Worm (Caenorhabditis elegans) whole organism, young adult: Measurements from ENCODE around the gene Y73C8C.10.

ENCODE experiments used
- B0261.1 ChIP-seq: sonication (generic microtip); optimal IDR thresholded peaks from 2 replicates; lab custom pipeline; 2016; ENCODE audit warnings: mild to moderate bottlenecking, missing genetic modification characterization, moderate library complexity, missing compliant biosample characterization
- D2030.7 ChIP-seq: fragments of 200-800 bp; sonication (Bioruptor generic); IDR thresholded peaks from 2 replicates; pipeline ENCODE4 v1.3.6; 2022; ENCODE audit warnings: missing genetic modification reagents, missing genetic modification characterization, missing compliant biosample characterization
- F57C9.4 ChIP-seq: sonication (generic microtip); optimal IDR thresholded peaks from 2 replicates; lab custom pipeline; 2017; ENCODE audit warnings: mild to moderate bottlenecking, missing genetic modification characterization, missing compliant biosample characterization
- K11D2.4 ChIP-seq: fragments of 200-800 bp; sonication (Bioruptor generic); IDR thresholded peaks from 2 replicates; pipeline ENCODE4 v1.3.6; 2022; ENCODE audit warnings: missing genetic modification reagents, missing genetic modification characterization, missing compliant biosample characterization
- K12H6.12 ChIP-seq: fragments of 200-800 bp; sonication (Bioruptor generic); optimal IDR thresholded peaks from 2 replicates; lab custom pipeline; 2018; ENCODE audit warnings: mild to moderate bottlenecking, missing genetic modification characterization, missing compliant biosample characterization
- T26A5.8 ChIP-seq: sonication (generic microtip); optimal IDR thresholded peaks from 2 replicates; lab custom pipeline; 2016; ENCODE audit warnings: missing genetic modification characterization, missing compliant biosample characterization
- akir-1 ChIP-seq: fragments of 200-800 bp; sonication (Bioruptor generic); optimal IDR thresholded peaks from 2 replicates; lab custom pipeline; 2018; ENCODE audit warnings: mild to moderate bottlenecking, missing genetic modification characterization, moderate library complexity, missing compliant biosample characterization
- aptf-2 ChIP-seq: fragments of 200-800 bp; sonication (Bioruptor generic); conservative IDR thresholded peaks from 2 replicates; pipeline ENCODE4 v1.3.6; 2022; ENCODE audit warnings: missing genetic modification reagents, missing genetic modification characterization, missing compliant biosample characterization
- ccch-3 ChIP-seq: fragments of 200-800 bp; sonication (Bioruptor generic); optimal IDR thresholded peaks from 2 replicates; lab custom pipeline; 2018; ENCODE audit warnings: mild to moderate bottlenecking, missing genetic modification characterization, missing compliant biosample characterization
- ceh-100 ChIP-seq: fragments of 200-800 bp; sonication (Bioruptor generic); IDR thresholded peaks from 2 replicates; pipeline ENCODE4 v1.3.6; 2022; ENCODE audit warnings: missing genetic modification reagents, missing genetic modification characterization, missing compliant biosample characterization
- chd-7 ChIP-seq: sonication (generic microtip); optimal IDR thresholded peaks from 2 replicates; lab custom pipeline; 2016; ENCODE audit warnings: mild to moderate bottlenecking, missing genetic modification characterization, moderate library complexity, missing compliant biosample characterization
- dpff-1 ChIP-seq: sonication (generic microtip); optimal IDR thresholded peaks from 2 replicates; lab custom pipeline; 2017; ENCODE audit warnings: mild to moderate bottlenecking, missing genetic modification characterization, missing compliant biosample characterization
- efl-1 ChIP-seq: fragments of 150-350 bp; optimal IDR thresholded peaks from 2 replicates; lab custom pipeline; 2014; ENCODE audit warnings: missing biosample characterization, missing genetic modification reagents, missing genetic modification characterization
- fkh-3 ChIP-seq: sonication (generic microtip); optimal IDR thresholded peaks from 2 replicates; lab custom pipeline; 2016; ENCODE audit warnings: mild to moderate bottlenecking, missing genetic modification characterization, missing compliant biosample characterization
- hlh-12 ChIP-seq: sonication (generic microtip); optimal IDR thresholded peaks from 2 replicates; lab custom pipeline; 2016; ENCODE audit warnings: missing genetic modification characterization, missing compliant biosample characterization
- lag-1 ChIP-seq: fragments of 200-800 bp; sonication (Bioruptor generic); IDR thresholded peaks from 2 replicates; pipeline ENCODE4 v1.3.6; 2022; ENCODE audit warnings: missing genetic modification reagents, missing genetic modification characterization, missing compliant biosample characterization
- lin-26 ChIP-seq: fragments of 200-800 bp; sonication (Bioruptor generic); IDR thresholded peaks from 2 replicates; pipeline ENCODE4 v1.3.6; 2022; ENCODE audit warnings: missing genetic modification reagents, missing genetic modification characterization, missing compliant biosample characterization
- lin-54 ChIP-seq: fragments of 200-800 bp; sonication (Bioruptor generic); optimal IDR thresholded peaks from 2 replicates; lab custom pipeline; 2018; ENCODE audit warnings: mild to moderate bottlenecking, missing genetic modification characterization, missing compliant biosample characterization
- lsy-27 ChIP-seq: sonication (generic microtip); optimal IDR thresholded peaks from 2 replicates; lab custom pipeline; 2017; ENCODE audit warnings: missing genetic modification characterization, mild to moderate bottlenecking, missing compliant biosample characterization, antibody characterized with exemption, missing genotype, borderline replicate concordance; ENCODE audit not compliant: insufficient read depth
- madf-10 ChIP-seq: sonication (generic microtip); optimal IDR thresholded peaks from 2 replicates; lab custom pipeline; 2016; ENCODE audit warnings: mild to moderate bottlenecking, missing genetic modification characterization, missing compliant biosample characterization
- madf-8 ChIP-seq: fragments of 200-800 bp; sonication (Bioruptor generic); conservative IDR thresholded peaks from 2 replicates; pipeline ENCODE4 v1.3.6; 2022; ENCODE audit warnings: missing genetic modification reagents, missing genetic modification characterization, missing compliant biosample characterization
- mel-28 ChIP-seq: sonication (generic microtip); optimal IDR thresholded peaks from 2 replicates; lab custom pipeline; 2016; ENCODE audit warnings: borderline replicate concordance, mild to moderate bottlenecking, missing genetic modification characterization, missing compliant biosample characterization
- mes-4 ChIP-seq: sonication (generic microtip); optimal IDR thresholded peaks from 2 replicates; lab custom pipeline; 2016; ENCODE audit warnings: missing genotype, missing genetic modification characterization, missing compliant biosample characterization
- nfya-1 ChIP-seq: sonication (generic microtip); optimal IDR thresholded peaks from 2 replicates; lab custom pipeline; 2017; ENCODE audit warnings: antibody characterized with exemption, missing compliant biosample characterization, missing genetic modification characterization, borderline replicate concordance; ENCODE audit not compliant: insufficient read depth
- nfya-2 ChIP-seq: fragments of 200-800 bp; sonication (Bioruptor generic); IDR thresholded peaks from 2 replicates; pipeline ENCODE4 v1.3.6; 2022; ENCODE audit warnings: missing genetic modification reagents, missing genetic modification characterization, missing compliant biosample characterization
- nhr-179 ChIP-seq: sonication (generic microtip); optimal IDR thresholded peaks from 2 replicates; lab custom pipeline; 2016; ENCODE audit warnings: mild to moderate bottlenecking, missing genetic modification characterization, missing compliant biosample characterization
- pha-4 ChIP-seq: fragments of 150-350 bp; sonication (generic microtip); optimal IDR thresholded peaks from 2 replicates; lab custom pipeline; 2014; ENCODE audit warnings: missing biosample characterization, missing genetic modification reagents, missing genetic modification characterization
- rec-8 ChIP-seq, 2 experiments: sonication (generic microtip); optimal IDR thresholded peaks; 2 replicates each; lab custom pipeline; 2016; ENCODE audit warnings: mild to moderate bottlenecking in 2 of 2, missing genetic modification characterization in 2 of 2, missing genetic modification reagents in 2 of 2, missing genotype in 2 of 2, missing biosample characterization in 1 of 2, missing compliant biosample characterization in 1 of 2, moderate library complexity in 1 of 2
- rpc-1 ChIP-seq, 2 experiments: fragments of 150-350 bp in 1 of 2; sonication (generic microtip) in 1 of 2; optimal IDR thresholded peaks; 2 replicates each; lab custom pipeline; 2014 to 2018; ENCODE audit warnings: missing biosample characterization in 1 of 2, missing genetic modification characterization in 1 of 2, missing genetic modification reagents in 1 of 2, missing genotype in 1 of 2
- snpc-4 ChIP-seq, 5 experiments: fragments of 150-350 bp in 1 of 5; sonication (generic microtip) in 4 of 5; optimal IDR thresholded peaks; 2 replicates each; lab custom pipeline; 2014 to 2018; ENCODE audit warnings: missing genetic modification characterization in 5 of 5, missing biosample characterization in 3 of 5, antibody characterized with exemption in 2 of 5, mild to moderate bottlenecking in 2 of 5, missing compliant biosample characterization in 2 of 5, missing genotype in 2 of 5, moderate library complexity in 2 of 5, missing genetic modification reagents in 1 of 5
- somi-1 ChIP-seq: fragments of 200-800 bp; sonication (Bioruptor generic); optimal IDR thresholded peaks from 2 replicates; lab custom pipeline; 2018; ENCODE audit warnings: mild to moderate bottlenecking, missing genetic modification characterization, missing compliant biosample characterization
- tbx-9 ChIP-seq: sonication (generic microtip); optimal IDR thresholded peaks from 2 replicates; lab custom pipeline; 2016; ENCODE audit warnings: borderline replicate concordance, missing genetic modification characterization, inconsistent platforms, missing compliant biosample characterization
- xnd-1 ChIP-seq: sonication (generic microtip); optimal IDR thresholded peaks from 2 replicates; lab custom pipeline; 2016; ENCODE audit warnings: missing genotype, missing genetic modification reagents, missing genetic modification characterization, missing compliant biosample characterization
- ztf-26 ChIP-seq: sonication (generic microtip); optimal IDR thresholded peaks from 2 replicates; lab custom pipeline; 2017; ENCODE audit warnings: missing genetic modification characterization, missing compliant biosample characterization

Gene Y73C8C.10

DNA sequence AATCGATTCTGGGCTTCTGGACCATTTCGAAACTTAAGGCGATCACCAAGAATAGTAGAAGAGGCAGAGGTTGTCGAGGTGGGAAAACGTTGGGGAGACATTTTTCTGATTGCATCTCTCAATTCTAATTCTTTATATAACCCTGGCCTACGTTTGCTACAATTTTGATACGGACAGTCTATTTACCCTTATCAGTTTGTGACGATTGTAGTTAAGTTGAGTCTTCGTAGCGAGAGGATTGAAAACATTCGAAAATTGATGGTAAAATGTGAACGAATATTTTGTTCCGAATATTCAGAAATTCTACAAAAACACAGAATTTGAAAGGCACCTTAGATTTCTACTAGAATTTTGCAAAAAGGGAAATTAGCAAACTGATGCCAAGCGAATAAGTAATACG, at the start of gene Y73C8C.10:
Gene Y73C8C.10 (minus strand): TSS at position 101 of the 400 bp plus-strand sequence.
- TF ChIP-seq K12H6.12 (tag; lab: Kevin White, UChicago) (no peak), lag-1 (no peak)

DNA sequence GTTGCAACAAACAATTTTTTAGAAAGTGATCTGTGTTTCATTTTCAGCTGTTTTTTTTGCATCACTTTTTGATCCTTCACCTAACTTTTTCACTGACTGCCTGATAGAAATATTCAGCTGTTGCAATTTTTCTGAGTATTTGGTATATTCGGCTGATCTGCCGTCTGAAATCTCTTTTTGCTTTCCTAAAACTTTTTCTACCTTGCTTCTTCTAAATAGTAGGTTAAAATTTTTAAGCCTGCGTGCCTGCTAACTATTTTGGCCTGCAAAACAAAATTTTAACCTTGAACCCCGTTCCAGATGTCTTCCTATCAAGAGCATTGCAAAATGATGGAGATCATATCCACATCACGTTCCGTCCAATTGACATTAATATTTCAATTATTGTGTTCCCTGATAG, 48.6 kb upstream of the Y73C8C.10 start, which contains the start of gene srab-8:
Gene srab-8 (plus strand): TSS at position 301 of the 400 bp plus-strand sequence.
- TF ChIP-seq ccch-3 (GFP tag; lab: Kevin White, UChicago), result no peak
- no peak for TF ChIP-seq rpc-1 (optimal IDR thresholded peaks at IDR 0.05; lab: Kevin White, UChicago)
- TF ChIP-seq rpc-1 (tag; optimal IDR thresholded peaks at IDR 0.05; lab: Kevin White, UChicago), result no peak
- no peak for TF ChIP-seq nfya-1 (tag; lab: Kevin White, UChicago)
- no peak for TF ChIP-seq mes-4
- TF ChIP-seq chd-7 (tag; lab: Kevin White, UChicago), result no peak
- no peak for TF ChIP-seq efl-1 (GFP tag; lab: Kevin White, UChicago)
- no peak for TF ChIP-seq F57C9.4 (tag; lab: Kevin White, UChicago)
- TF ChIP-seq rec-8 (tag; optimal IDR thresholded peaks at IDR 0.05; lab: Kevin White, UChicago), result no peak
- TF ChIP-seq nhr-179 (tag; lab: Kevin White, UChicago), result no peak
- no peak for TF ChIP-seq akir-1 (GFP tag; lab: Kevin White, UChicago)
- no peak for TF ChIP-seq K11D2.4 (GFP tag; lab: Robert Waterston, UW)
- TF ChIP-seq lsy-27, result no peak
- no peak for TF ChIP-seq T26A5.8 (tag; lab: Kevin White, UChicago)

DNA sequence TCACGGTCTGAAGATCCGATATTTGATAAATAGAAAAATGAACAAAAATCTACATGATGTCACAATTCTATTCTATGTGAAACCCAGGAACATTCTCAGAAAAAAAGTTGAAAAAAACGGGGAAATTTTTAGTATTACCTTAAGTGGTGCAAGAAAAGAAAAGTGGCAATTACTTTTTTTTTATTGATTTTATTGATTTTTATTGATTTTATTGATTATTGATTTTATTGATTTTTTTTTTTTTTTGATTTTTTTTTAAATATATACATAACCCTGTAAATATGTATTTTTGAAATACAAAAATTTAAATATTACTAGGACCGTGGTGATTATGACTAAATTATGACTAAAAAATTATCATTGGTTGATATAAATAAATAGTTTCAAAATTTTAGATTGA, 44.1 kb upstream of the Y73C8C.10 start:
- no peak for TF ChIP-seq snpc-4 (GFP tag; optimal IDR thresholded peaks at IDR 0.05; lab: Kevin White, UChicago)
- no peak for TF ChIP-seq snpc-4 (tag; optimal IDR thresholded peaks at IDR 0.05; lab: Kevin White, UChicago)
- no peak for TF ChIP-seq lin-54 (GFP tag; lab: Kevin White, UChicago)
- no peak for TF ChIP-seq ztf-26 (tag; lab: Kevin White, UChicago)
- no peak for TF ChIP-seq fkh-3 (tag; lab: Kevin White, UChicago)
- no peak for TF ChIP-seq madf-8 (GFP tag; lab: Robert Waterston, UW)
- TF ChIP-seq somi-1 (GFP tag; lab: Kevin White, UChicago), result no peak
- no peak for TF ChIP-seq pha-4 (tag; lab: Kevin White, UChicago)

DNA sequence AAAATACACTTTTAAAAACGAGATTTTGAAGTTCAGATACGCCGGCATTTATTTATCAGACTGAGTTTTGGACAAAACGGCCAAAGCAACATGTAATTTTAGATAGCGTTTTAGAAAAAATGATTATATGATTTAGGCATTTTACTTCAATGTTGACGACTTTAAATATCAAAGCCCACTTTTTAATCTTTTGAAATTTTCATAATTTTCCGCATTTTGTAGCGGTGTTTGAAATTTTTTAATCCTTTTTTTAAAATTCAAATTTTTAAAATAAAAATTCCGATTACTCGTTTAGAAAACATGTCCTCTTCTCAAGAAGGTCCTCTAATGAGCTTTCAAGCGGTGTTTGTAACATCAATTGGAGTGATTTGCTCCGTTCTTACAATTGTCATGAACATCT, 42.3 kb upstream of the Y73C8C.10 start, which contains the start of gene srbc-6:
Gene srbc-6 (plus strand): TSS at position 301 of the 400 bp plus-strand sequence.
- TF ChIP-seq ceh-100 (GFP tag; lab: Robert Waterston, UW) (no peak), madf-8 (GFP tag; lab: Robert Waterston, UW) (no peak), B0261.1 (tag; lab: Kevin White, UChicago) (no peak), rpc-1 (optimal IDR thresholded peaks at IDR 0.05; lab: Kevin White, UChicago) (no peak), rpc-1 (tag; optimal IDR thresholded peaks at IDR 0.05; lab: Kevin White, UChicago) (no peak), dpff-1 (tag; lab: Kevin White, UChicago) (no peak), aptf-2 (GFP tag; lab: Robert Waterston, UW) (no peak), madf-10 (tag; lab: Kevin White, UChicago) (no peak), akir-1 (GFP tag; lab: Kevin White, UChicago) (no peak), nfya-2 (GFP tag; lab: Robert Waterston, UW) (no peak), hlh-12 (no peak), lin-26 (no peak), mel-28 (tag; lab: Kevin White, UChicago) (no peak), xnd-1 (tag; lab: Kevin White, UChicago) (no peak), D2030.7 (GFP tag; lab: Robert Waterston, UW) (no peak), tbx-9 (tag; lab: Kevin White, UChicago) (no peak)
